Worm (Caenorhabditis elegans) whole organism, early embryonic: ENCODE data around the gene tba-7.

ENCODE experiments used
- B0310.2 ChIP-seq: sonication (generic microtip); optimal IDR thresholded peaks from 2 replicates; lab custom pipeline; 2016; ENCODE audit warnings: mild to moderate bottlenecking, missing genetic modification characterization, missing compliant biosample characterization
- F13C5.2 ChIP-seq: sonication (generic microtip); optimal IDR thresholded peaks from 2 replicates; lab custom pipeline; 2017; ENCODE audit warnings: mild to moderate bottlenecking, missing genetic modification characterization, inconsistent platforms, missing compliant biosample characterization
- aly-1 ChIP-seq: sonication (generic microtip); optimal IDR thresholded peaks from 2 replicates; lab custom pipeline; 2016; ENCODE audit warnings: missing genetic modification characterization, missing compliant biosample characterization
- ama-1 ChIP-seq: fragments of 150-350 bp; optimal IDR thresholded peaks from 2 replicates; lab custom pipeline; 2014
- ceh-13 ChIP-seq: fragments of 200-800 bp; sonication (Bioruptor generic); optimal IDR thresholded peaks from 2 replicates; lab custom pipeline; 2018; ENCODE audit warnings: mild to moderate bottlenecking, missing genetic modification characterization, missing compliant biosample characterization
- flt-1 ChIP-seq: fragments of 200-800 bp; sonication (Bioruptor generic); IDR thresholded peaks from 2 replicates; pipeline ENCODE4 v1.3.6; 2022; ENCODE audit warnings: missing genetic modification characterization, missing compliant biosample characterization
- hmbx-1 ChIP-seq: sonication (generic microtip); optimal IDR thresholded peaks from 2 replicates; lab custom pipeline; 2016; ENCODE audit warnings: mild to moderate bottlenecking, missing genetic modification characterization, missing compliant biosample characterization
- hmg-4 ChIP-seq: fragments of 200-800 bp; sonication (Bioruptor generic); optimal IDR thresholded peaks from 2 replicates; lab custom pipeline; 2018; ENCODE audit warnings: mild to moderate bottlenecking, missing genetic modification characterization, missing compliant biosample characterization
- pes-1 ChIP-seq: fragments of 200-800 bp; sonication (Bioruptor generic); IDR thresholded peaks from 2 replicates; pipeline ENCODE4 v1.3.6; 2022; ENCODE audit warnings: missing genetic modification reagents, missing genetic modification characterization, missing compliant biosample characterization
- scrt-1 ChIP-seq: fragments of 200-800 bp; sonication (Bioruptor generic); IDR thresholded peaks from 2 replicates; pipeline ENCODE4 v1.3.6; 2022; ENCODE audit warnings: missing genetic modification characterization, missing compliant biosample characterization
- sea-1 ChIP-seq: fragments of 200-800 bp; sonication (Bioruptor generic); conservative IDR thresholded peaks from 2 replicates; pipeline ENCODE4 v1.3.6; 2022; ENCODE audit warnings: missing genetic modification characterization, missing compliant biosample characterization
- tbx-11 ChIP-seq: fragments of 200-800 bp; sonication (Bioruptor generic); IDR thresholded peaks from 2 replicates; pipeline ENCODE4 v1.3.6; 2022; ENCODE audit warnings: missing genetic modification characterization, missing compliant biosample characterization
- tbx-37 ChIP-seq: fragments of 200-800 bp; sonication (Bioruptor generic); conservative IDR thresholded peaks from 2 replicates; pipeline ENCODE4 v1.3.6; 2022; ENCODE audit warnings: missing genetic modification reagents, missing genetic modification characterization, missing compliant biosample characterization
- tra-4 ChIP-seq: sonication (generic microtip); optimal IDR thresholded peaks from 2 replicates; lab custom pipeline; 2017; ENCODE audit warnings: missing genetic modification characterization, missing compliant biosample characterization

- TF ChIP-seq ama-1 (lab: Kevin White, UChicago): no peak
- TF ChIP-seq scrt-1: no peak
- no peak for TF ChIP-seq aly-1 (tag; lab: Kevin White, UChicago)
- no peak for TF ChIP-seq tra-4 (tag; lab: Kevin White, UChicago)
- no peak for TF ChIP-seq pes-1
- TF ChIP-seq hmg-4 (GFP tag; lab: Kevin White, UChicago): no peak
- TF ChIP-seq tbx-11 (GFP tag; lab: Robert Waterston, UW): no peak
- no peak for TF ChIP-seq B0310.2 (tag; lab: Kevin White, UChicago)
- TF ChIP-seq hmbx-1 (tag; lab: Kevin White, UChicago): no peak
- TF ChIP-seq F13C5.2: no peak
- TF ChIP-seq flt-1 (GFP tag; lab: Robert Waterston, UW): no peak
- no peak for TF ChIP-seq ceh-13
- no peak for TF ChIP-seq sea-1
- TF ChIP-seq tbx-37 (GFP tag; lab: Robert Waterston, UW): no peak
Observed at ce11 chrIII:11378450-11378849, 6.9 kb upstream of the tba-7 start.
